Fruit fly (Drosophila melanogaster): Measurements from ENCODE around the gene pns.

Gene pns

dm6 chr3L:1517274-1518047, 19.5 kb upstream of the pns start (continued):
- TF ChIP-seq phol (tag; optimal IDR thresholded peaks at IDR 0.05) (peak; percentile 66), pita (GFP tag; optimal IDR thresholded peaks at IDR 0.05) (no peak), dpn (GFP tag; optimal IDR thresholded peaks at IDR 0.05) (peak; percentile 76 to 85), CG34422 (GFP tag; IDR thresholded peaks at IDR 0.05) (peak; percentile 51; the same call in 1 of the 3 replicates), C15 (GFP tag; IDR thresholded peaks at IDR 0.05) (no peak), CG42726 (GFP tag; IDR thresholded peaks at IDR 0.05; ENCODE audit: partially characterized antibody) (peak; percentile 83), tin (GFP tag; optimal IDR thresholded peaks at IDR 0.05) (peak; percentile 54), lab (GFP tag; optimal IDR thresholded peaks at IDR 0.05) (peak; percentile 61), HLHmδ (GFP tag; optimal IDR thresholded peaks at IDR 0.05) (no peak), Hsf (GFP tag; optimal IDR thresholded peaks at IDR 0.05) (peak; percentile 77), CG12744 (GFP tag; optimal IDR thresholded peaks at IDR 0.05) (peak; percentile 37), zfh2 (GFP tag; optimal IDR thresholded peaks at IDR 0.05) (peak; percentile 79), Antp (GFP tag; optimal IDR thresholded peaks at IDR 0.05) (peak; percentile 80), sc (optimal IDR thresholded peaks at IDR 0.05) (no peak), sc (GFP tag; optimal IDR thresholded peaks at IDR 0.05) (no peak), dmrt11E (tag; optimal IDR thresholded peaks at IDR 0.05) (peak; percentile 47), hth (optimal IDR thresholded peaks at IDR 0.05) (no peak), bowl (GFP tag; IDR thresholded peaks at IDR 0.05) (no peak), emc (GFP tag; optimal IDR thresholded peaks at IDR 0.05) (peak; percentile 58), zfh1 (GFP tag; IDR thresholded peaks at IDR 0.05) (peak; percentile 67; the same call in 2 of the 3 replicates), Chrac-16 (GFP tag; optimal IDR thresholded peaks at IDR 0.05) (peak; percentile 64), mld (GFP tag; IDR thresholded peaks at IDR 0.05; ENCODE audit: partially characterized antibody) (peak; percentile 29; the same call in 1 of the 3 replicates), CG4854 (GFP tag; optimal IDR thresholded peaks at IDR 0.05) (no peak), CG4282 (GFP tag; optimal IDR thresholded peaks at IDR 0.05) (peak; percentile 42), CG3281 (GFP tag; optimal IDR thresholded peaks at IDR 0.05) (no peak), gem (tag; optimal IDR thresholded peaks at IDR 0.05) (no peak), gcm2 (GFP tag; optimal IDR thresholded peaks at IDR 0.05) (no peak), CG1647 (GFP tag; optimal IDR thresholded peaks at IDR 0.05) (peak; percentile 64), CG16863 (GFP tag; optimal IDR thresholded peaks at IDR 0.05) (peak; percentile 68), salm (tag; optimal IDR thresholded peaks at IDR 0.05) (peak; percentile 11), Jarid2 (GFP tag; optimal IDR thresholded peaks at IDR 0.05) (no peak), Elba2 (GFP tag; optimal IDR thresholded peaks at IDR 0.05) (no peak), row (GFP tag; IDR thresholded peaks at IDR 0.05) (peak; percentile 56), CG12299 (tag; optimal IDR thresholded peaks at IDR 0.05) (no peak), Awh (GFP tag; IDR thresholded peaks at IDR 0.05) (0 out of 2 replicates have a peak, but pooled peaks have one; percentile 43), hkb (optimal IDR thresholded peaks at IDR 0.05) (no peak), hkb (GFP tag; IDR thresholded peaks at IDR 0.05) (peak; percentile 78), scrt (GFP tag; optimal IDR thresholded peaks at IDR 0.05) (no peak), CG10431 (GFP tag; optimal IDR thresholded peaks at IDR 0.05) (no peak), CG8765 (GFP tag; IDR thresholded peaks at IDR 0.05) (no peak), usp (GFP tag; optimal IDR thresholded peaks at IDR 0.05) (no peak), H2.0 (GFP tag; IDR thresholded peaks at IDR 0.05) (peak; percentile 64), Dip3 (GFP tag; optimal IDR thresholded peaks at IDR 0.05) (peak; percentile 75), ap (GFP tag; IDR thresholded peaks at IDR 0.05) (peak; percentile 50; the same call in 1 of the 2 replicates), CG8290 (GFP tag; optimal IDR thresholded peaks at IDR 0.05) (no peak), CG8290 (tag; optimal IDR thresholded peaks at IDR 0.05) (no peak), Mrtf (GFP tag; IDR thresholded peaks at IDR 0.05) (no peak), shn (GFP tag; optimal IDR thresholded peaks at IDR 0.05) (peak; percentile 54), CG7987 (GFP tag; optimal IDR thresholded peaks at IDR 0.05) (no peak), CG18262 (tag; optimal IDR thresholded peaks at IDR 0.05) (peak; percentile 21), CG14050 (GFP tag; IDR thresholded peaks at IDR 0.05) (no peak)

All from whole organism, embryonic.